Worm (Caenorhabditis elegans) whole organism, L4 larva: ENCODE measurements around the gene usp-4.

Source experiments
- F10B5.3 ChIP-seq: sonication (generic microtip); optimal IDR thresholded peaks from 2 replicates; lab custom pipeline; 2016; ENCODE audit warnings: mild to moderate bottlenecking, missing genetic modification characterization, missing compliant biosample characterization
- F37D6.2 ChIP-seq: sonication (generic microtip); optimal IDR thresholded peaks from 2 replicates; lab custom pipeline; 2016; ENCODE audit warnings: mild to moderate bottlenecking, missing genetic modification characterization, missing compliant biosample characterization
- F49E8.2 ChIP-seq: sonication (generic microtip); optimal IDR thresholded peaks from 2 replicates; lab custom pipeline; 2016; ENCODE audit warnings: missing compliant biosample characterization, mild to moderate bottlenecking, missing genetic modification characterization, borderline replicate concordance
- R02D3.7 ChIP-seq: fragments of 150-350 bp; sonication (generic microtip); optimal IDR thresholded peaks from 3 replicates; lab custom pipeline; 2014; ENCODE audit warnings: missing biosample characterization, missing genetic modification characterization
- T26A8.4 ChIP-seq: fragments of 200-800 bp; sonication (Bioruptor generic); IDR thresholded peaks from 2 replicates; pipeline ENCODE4 v1.3.6; 2022; ENCODE audit warnings: missing genetic modification characterization, missing compliant biosample characterization
- Y5F2A.4 ChIP-seq: fragments of 200-800 bp; sonication (Bioruptor generic); optimal IDR thresholded peaks from 2 replicates; lab custom pipeline; 2018; ENCODE audit warnings: mild to moderate bottlenecking, missing genetic modification characterization, missing compliant biosample characterization
- Y75B8A.6 ChIP-seq: fragments of 200-800 bp; sonication (Bioruptor generic); IDR thresholded peaks from 2 replicates; pipeline ENCODE4 v1.3.6; 2022; ENCODE audit warnings: missing genetic modification reagents, missing genetic modification characterization, missing compliant biosample characterization
- ZK337.2 ChIP-seq: fragments of 200-800 bp; sonication (Bioruptor generic); IDR thresholded peaks from 2 replicates; pipeline ENCODE4 v1.3.6; 2022; ENCODE audit warnings: missing genetic modification reagents, missing genetic modification characterization, missing compliant biosample characterization
- aha-1 ChIP-seq: fragments of 150-350 bp; peaks from one replicate; lab custom pipeline; 2014; ENCODE audit warnings: missing biosample characterization, missing genetic modification characterization
- aly-2 ChIP-seq: sonication (generic microtip); optimal IDR thresholded peaks from 2 replicates; lab custom pipeline; 2018; ENCODE audit warnings: missing biosample characterization, missing genetic modification characterization
- ama-1 ChIP-seq: fragments of 150-350 bp; optimal IDR thresholded peaks from 2 replicates; lab custom pipeline; 2014; ENCODE audit warnings: inconsistent platforms, mixed read lengths
- attf-4 ChIP-seq: sonication (generic microtip); optimal IDR thresholded peaks from 3 replicates; lab custom pipeline; 2017; ENCODE audit warnings: missing biosample characterization, missing genetic modification characterization
- ceh-20 ChIP-seq: fragments of 200-800 bp; sonication (Bioruptor generic); IDR thresholded peaks from 2 replicates; pipeline ENCODE4 v1.3.6; 2022; ENCODE audit warnings: missing genetic modification reagents, missing genetic modification characterization, missing compliant biosample characterization
- ceh-28 ChIP-seq: fragments of 150-350 bp; optimal IDR thresholded peaks from 2 replicates; lab custom pipeline; 2014; ENCODE audit warnings: missing biosample characterization, missing genetic modification reagents, missing genetic modification characterization
- ceh-44 ChIP-seq: fragments of 200-800 bp; sonication (Bioruptor generic); IDR thresholded peaks from 2 replicates; pipeline ENCODE4 v1.3.6; 2022; ENCODE audit warnings: missing genetic modification reagents, missing genetic modification characterization, missing compliant biosample characterization
- ceh-62 ChIP-seq: sonication (generic microtip); optimal IDR thresholded peaks from 2 replicates; lab custom pipeline; 2017; ENCODE audit warnings: missing biosample characterization, missing genetic modification characterization
- cey-2 ChIP-seq: sonication (generic microtip); optimal IDR thresholded peaks from 3 replicates; lab custom pipeline; 2017; ENCODE audit warnings: missing genetic modification characterization, mild to moderate bottlenecking, missing compliant biosample characterization, antibody characterized with exemption, borderline replicate concordance; ENCODE audit not compliant: insufficient read depth
- daf-12 ChIP-seq: fragments of 150-350 bp; optimal IDR thresholded peaks from 2 replicates; lab custom pipeline; 2014; ENCODE audit warnings: missing biosample characterization, missing genetic modification reagents, missing genetic modification characterization
- daf-8 ChIP-seq: fragments of 200-800 bp; sonication (Bioruptor generic); IDR thresholded peaks from 2 replicates; pipeline ENCODE4 v1.3.6; 2022; ENCODE audit warnings: missing genetic modification characterization, missing compliant biosample characterization
- dmd-6 ChIP-seq: fragments of 200-800 bp; sonication (Bioruptor generic); IDR thresholded peaks from 2 replicates; pipeline ENCODE4 v1.3.6; 2022; ENCODE audit warnings: missing genetic modification reagents, missing genetic modification characterization, missing compliant biosample characterization
- fos-1 ChIP-seq: fragments of 150-350 bp; optimal IDR thresholded peaks from 2 replicates; lab custom pipeline; 2014; ENCODE audit warnings: missing biosample characterization, missing genetic modification characterization
- hmg-1.1 ChIP-seq: fragments of 200-800 bp; sonication (Bioruptor generic); IDR thresholded peaks from 2 replicates; pipeline ENCODE4 v1.3.6; 2022; ENCODE audit warnings: missing genetic modification reagents, missing genetic modification characterization, missing compliant biosample characterization
- lim-7 ChIP-seq: fragments of 200-800 bp; sonication (Bioruptor generic); IDR thresholded peaks from 2 replicates; pipeline ENCODE4 v1.3.6; 2022; ENCODE audit warnings: missing genetic modification characterization, missing compliant biosample characterization
- lin-1 ChIP-seq: fragments of 200-800 bp; sonication (Bioruptor generic); IDR thresholded peaks from 2 replicates; pipeline ENCODE4 v1.3.6; 2022; ENCODE audit warnings: missing genetic modification reagents, missing genetic modification characterization, missing compliant biosample characterization
- lin-15B ChIP-seq: fragments of 150-350 bp; sonication (generic microtip); optimal IDR thresholded peaks from 3 replicates; lab custom pipeline; 2014; ENCODE audit warnings: missing biosample characterization, missing genetic modification characterization
- lin-38 ChIP-seq: fragments of 200-800 bp; sonication (Bioruptor generic); IDR thresholded peaks from 2 replicates; pipeline ENCODE4 v1.3.6; 2022; ENCODE audit warnings: missing genetic modification reagents, missing genetic modification characterization, missing compliant biosample characterization
- lin-39 ChIP-seq: fragments of 150-350 bp; optimal IDR thresholded peaks from 2 replicates; lab custom pipeline; 2014; ENCODE audit warnings: missing biosample characterization, missing genetic modification reagents, missing genetic modification characterization
- lsy-2 ChIP-seq, 2 experiments: fragments of 150-350 bp in 1 of 2; sonication (generic microtip) in 1 of 2; optimal IDR thresholded peaks; 2 replicates each; lab custom pipeline; 2014 to 2017; ENCODE audit warnings: missing biosample characterization in 2 of 2, missing genetic modification characterization in 2 of 2
- mep-1 ChIP-seq: fragments of 150-350 bp; sonication (generic microtip); optimal IDR thresholded peaks from 3 replicates; lab custom pipeline; 2014; ENCODE audit warnings: missing biosample characterization, missing genetic modification characterization
- nhr-10 ChIP-seq: fragments of 150-350 bp; optimal IDR thresholded peaks from 2 replicates; lab custom pipeline; 2014; ENCODE audit warnings: missing biosample characterization, missing genetic modification characterization
- nhr-102 ChIP-seq: sonication (generic microtip); optimal IDR thresholded peaks from 2 replicates; lab custom pipeline; 2016; ENCODE audit warnings: mild to moderate bottlenecking, missing genetic modification characterization, moderate library complexity, missing compliant biosample characterization
- nhr-25 ChIP-seq: sonication (generic microtip); optimal IDR thresholded peaks from 2 replicates; lab custom pipeline; 2017; ENCODE audit warnings: missing genetic modification characterization, mild to moderate bottlenecking, missing compliant biosample characterization, antibody characterized with exemption, moderate library complexity, borderline replicate concordance; ENCODE audit not compliant: insufficient read depth
- nhr-41 ChIP-seq: fragments of 200-800 bp; sonication (Bioruptor generic); IDR thresholded peaks from 2 replicates; pipeline ENCODE4 v1.3.6; 2022; ENCODE audit warnings: missing genetic modification reagents, missing genetic modification characterization, missing compliant biosample characterization
- nhr-42 ChIP-seq: fragments of 200-800 bp; sonication (Bioruptor generic); IDR thresholded peaks from 2 replicates; pipeline ENCODE4 v1.3.6; 2022; ENCODE audit warnings: missing genetic modification characterization, missing compliant biosample characterization
- nhr-6 ChIP-seq: fragments of 150-350 bp; optimal IDR thresholded peaks from 2 replicates; lab custom pipeline; 2014; ENCODE audit warnings: missing biosample characterization, missing genetic modification characterization
- pqm-1 ChIP-seq: sonication (generic microtip); optimal IDR thresholded peaks from 2 replicates; lab custom pipeline; 2017; ENCODE audit warnings: missing biosample characterization, missing genetic modification characterization
- rbr-2 ChIP-seq: sonication (generic microtip); optimal IDR thresholded peaks from 2 replicates; lab custom pipeline; 2016; ENCODE audit warnings: missing genotype, missing genetic modification characterization, missing compliant biosample characterization
- sdz-12 ChIP-seq: fragments of 200-800 bp; sonication (Bioruptor generic); optimal IDR thresholded peaks from 2 replicates; lab custom pipeline; 2018; ENCODE audit warnings: mild to moderate bottlenecking, missing genetic modification characterization, missing compliant biosample characterization
- set-16 ChIP-seq: fragments of 200-800 bp; sonication (Bioruptor generic); IDR thresholded peaks from 2 replicates; pipeline ENCODE4 v1.3.6; 2022; ENCODE audit warnings: missing genetic modification reagents, missing genetic modification characterization, missing compliant biosample characterization
- spr-1 ChIP-seq: sonication (generic microtip); optimal IDR thresholded peaks from 2 replicates; lab custom pipeline; 2016; ENCODE audit warnings: mild to moderate bottlenecking, missing genetic modification characterization, missing compliant biosample characterization
- tra-1 ChIP-seq: fragments of 200-800 bp; sonication (Bioruptor generic); IDR thresholded peaks from 2 replicates; pipeline ENCODE4 v1.3.6; 2022; ENCODE audit warnings: missing genetic modification reagents, missing genetic modification characterization, missing compliant biosample characterization
- unc-130 ChIP-seq: sonication (generic microtip); optimal IDR thresholded peaks from 2 replicates; lab custom pipeline; 2016; ENCODE audit warnings: missing genetic modification reagents, missing genetic modification characterization, missing compliant biosample characterization
- unc-39 ChIP-seq: sonication (generic microtip); optimal IDR thresholded peaks from 2 replicates; lab custom pipeline; 2017; ENCODE audit warnings: missing biosample characterization, missing genetic modification characterization
- unc-62 ChIP-seq, 3 experiments: fragments of 150-350 bp in 1 of 3; sonication (generic microtip); optimal IDR thresholded peaks in 2 of 3; peaks in 1 of 3; 1 replicate in 1 of 3; 2 replicates in 2 of 3; lab custom pipeline; 2014 to 2017; ENCODE audit warnings: missing biosample characterization in 3 of 3, missing genetic modification characterization in 3 of 3, missing genetic modification reagents in 3 of 3, missing genotype in 1 of 3
- vab-7 ChIP-seq: fragments of 200-800 bp; sonication (Bioruptor generic); IDR thresholded peaks from 2 replicates; pipeline ENCODE4 v1.3.6; 2022; ENCODE audit warnings: missing genetic modification reagents, missing genetic modification characterization, missing compliant biosample characterization
- zip-2 ChIP-seq: fragments of 150-350 bp; optimal IDR thresholded peaks from 2 replicates; lab custom pipeline; 2014; ENCODE audit warnings: missing biosample characterization, missing genetic modification characterization

usp-4 gene

ce11 chrIV:6756374-6756773 lies 737 bp upstream of the usp-4 start (continued):
- no peak for TF ChIP-seq ceh-62 (tag; lab: Kevin White, UChicago)
- TF ChIP-seq hmg-1.1 (GFP tag; lab: Robert Waterston, UW), result no peak; the same call in 1 of the 2 replicates
- TF ChIP-seq vab-7 (GFP tag; lab: Robert Waterston, UW), result peak; percentile 51; the same call in 1 of the 2 replicates

- TF ChIP-seq aha-1 (tag; lab: Kevin White, UChicago), result peak; percentile 91
- no peak for TF ChIP-seq F49E8.2
- TF ChIP-seq unc-62 (GFP tag; optimal IDR thresholded peaks at IDR 0.05 in 1 of 2; lab: Kevin White, UChicago), result peak in 1 of 2 experiments; percentile 16
- TF ChIP-seq unc-62 (tag; optimal IDR thresholded peaks at IDR 0.05; lab: Kevin White, UChicago), result no peak
Observed at ce11 chrIV:6757614-6758013, 503 bp downstream of the usp-4 start.

- TF ChIP-seq nhr-10 (tag; lab: Kevin White, UChicago), result no peak
- no peak for TF ChIP-seq R02D3.7 (tag; lab: Kevin White, UChicago)
- TF ChIP-seq ceh-28, result no peak
- 0 out of 2 replicates have a peak, but pooled peaks have one; percentile 12 for TF ChIP-seq lin-38
- TF ChIP-seq ama-1 (lab: Kevin White, UChicago), result no peak
- no peak for TF ChIP-seq F37D6.2
- no peak for TF ChIP-seq nhr-41 (GFP tag; lab: Robert Waterston, UW)
- TF ChIP-seq aha-1 (tag; lab: Kevin White, UChicago), result peak; percentile 12
- TF ChIP-seq mep-1 (tag; lab: Kevin White, UChicago), result no peak
- no peak for TF ChIP-seq sdz-12 (GFP tag; lab: Kevin White, UChicago)
- no peak for TF ChIP-seq T26A8.4 (GFP tag; lab: Robert Waterston, UW)
- no peak for TF ChIP-seq daf-8
Observed at ce11 chrIV:6762416-6762815, 5.3 kb downstream of the usp-4 start, which contains the start of gene spd-3. Gene spd-3, plus strand, starts transcription at chrIV:6762716.

ce11 chrIV:6767240-6767639 lies 10.1 kb downstream of the usp-4 start:
- TF ChIP-seq ceh-28, result peak; percentile 52
- TF ChIP-seq nhr-10 (tag; lab: Kevin White, UChicago), result no peak
- no peak for TF ChIP-seq Y5F2A.4
- no peak for TF ChIP-seq lim-7 (GFP tag; lab: Robert Waterston, UW)
- no peak for TF ChIP-seq nhr-42 (GFP tag; lab: Robert Waterston, UW)
- peak; percentile 75 for TF ChIP-seq mep-1 (tag; lab: Kevin White, UChicago)
- no peak for TF ChIP-seq zip-2
- no peak for TF ChIP-seq lin-1 (GFP tag; lab: Robert Waterston, UW)
- no peak for TF ChIP-seq nhr-6 (tag; lab: Kevin White, UChicago)
- TF ChIP-seq unc-62 (GFP tag; optimal IDR thresholded peaks at IDR 0.05 in 1 of 2; lab: Kevin White, UChicago), result no peak
- TF ChIP-seq unc-62 (tag; optimal IDR thresholded peaks at IDR 0.05; lab: Kevin White, UChicago), result no peak
- TF ChIP-seq tra-1 (GFP tag; lab: Robert Waterston, UW), result no peak
- TF ChIP-seq ceh-44 (GFP tag; lab: Robert Waterston, UW), result no peak
- no peak for TF ChIP-seq attf-4 (tag; lab: Kevin White, UChicago)
- peak; percentile 36 for TF ChIP-seq rbr-2 (tag; lab: Kevin White, UChicago)
- no peak for TF ChIP-seq lin-15B
- TF ChIP-seq pqm-1 (tag; lab: Kevin White, UChicago), result no peak
- TF ChIP-seq dmd-6 (GFP tag; lab: Robert Waterston, UW), result peak; percentile 20; the same call in 1 of the 2 replicates
- TF ChIP-seq ceh-20, result no peak
- no peak for TF ChIP-seq cey-2 (tag; lab: Kevin White, UChicago)
- TF ChIP-seq Y75B8A.6 (GFP tag; lab: Robert Waterston, UW), result no peak
- no peak for TF ChIP-seq spr-1 (tag; lab: Kevin White, UChicago)
- peak; percentile 23 to 77 for TF ChIP-seq lsy-2 (tag; optimal IDR thresholded peaks at IDR 0.05; lab: Kevin White, UChicago)
- TF ChIP-seq ZK337.2 (GFP tag; lab: Robert Waterston, UW), result no peak
- TF ChIP-seq aly-2 (tag; lab: Kevin White, UChicago), result no peak
- TF ChIP-seq fos-1 (tag; lab: Kevin White, UChicago), result no peak
- peak; percentile 68 for TF ChIP-seq hmg-1.1 (GFP tag; lab: Robert Waterston, UW)
- no peak for TF ChIP-seq set-16 (GFP tag; lab: Robert Waterston, UW)
- no peak for TF ChIP-seq daf-12 (tag; lab: Kevin White, UChicago)
- no peak for TF ChIP-seq nhr-102 (tag; lab: Kevin White, UChicago)
- TF ChIP-seq daf-8, result no peak
- TF ChIP-seq F10B5.3 (tag; lab: Kevin White, UChicago), result no peak
- no peak for TF ChIP-seq unc-39
- no peak for TF ChIP-seq unc-130 (GFP tag; lab: Kevin White, UChicago)
- TF ChIP-seq lin-39 (tag; lab: Kevin White, UChicago), result no peak
- TF ChIP-seq nhr-25 (tag; lab: Kevin White, UChicago), result no peak
